ENCODE assay signal across 1 fruit fly cellular context in genomic region chr3R:29830925-29831324, dm6.
A peak's percentile ranks its signal among the peaks of the same experiment; 100 is the strongest.
TF ChIP-seq lines count a peak whose summit lies in the region.

No protein-coding gene starts in this region.

TF ChIP-seq in whole organism, embryonic, 481 proteins besides CTCF, POLR2A, EP300 and RAD21 (continued from another document):
- TF ChIP-seq so (GFP tag; IDR thresholded peaks at IDR 0.05; lab: Robert Waterston, UW), result peak; percentile 21; the same call in 1 of the 3 replicates
- peak; percentile 51 for TF ChIP-seq gsb-n (tag; optimal IDR thresholded peaks at IDR 0.05; lab: Kevin White, UChicago)
- peak; percentile 15 for TF ChIP-seq Jarid2 (GFP tag; optimal IDR thresholded peaks at IDR 0.05; lab: Kevin White, UChicago)
- TF ChIP-seq otp (GFP tag; IDR thresholded peaks at IDR 0.05; lab: Robert Waterston, UW), result 0 out of 3 replicates have a peak, but pooled peaks have one; percentile 35
- no peak for TF ChIP-seq CG16815 (GFP tag; optimal IDR thresholded peaks at IDR 0.05; lab: Kevin White, UChicago)
- peak; percentile 66 for TF ChIP-seq CG6254 (GFP tag; optimal IDR thresholded peaks at IDR 0.05; lab: Kevin White, UChicago)
- peak; percentile 54 for TF ChIP-seq HLHmδ (GFP tag; optimal IDR thresholded peaks at IDR 0.05; lab: Kevin White, UChicago)
- TF ChIP-seq p53 (GFP tag; optimal IDR thresholded peaks at IDR 0.05; lab: Kevin White, UChicago), result no peak
- TF ChIP-seq Sry-β (GFP tag; optimal IDR thresholded peaks at IDR 0.05; lab: Kevin White, UChicago), result peak; percentile 54
- peak; percentile 79 for TF ChIP-seq Asciz (GFP tag; optimal IDR thresholded peaks at IDR 0.05; lab: Kevin White, UChicago)
- no peak for TF ChIP-seq insv (GFP tag; optimal IDR thresholded peaks at IDR 0.05; lab: Kevin White, UChicago)
- TF ChIP-seq CG13775 (GFP tag; optimal IDR thresholded peaks at IDR 0.05; lab: Kevin White, UChicago), result no peak
- peak in 1 of 2 experiments; percentile 16 for TF ChIP-seq chif (GFP tag; optimal IDR thresholded peaks at IDR 0.05; lab: Kevin White, UChicago)
- no peak for TF ChIP-seq pros (GFP tag; optimal IDR thresholded peaks at IDR 0.05; lab: Kevin White, UChicago)
- peak; percentile 82 for TF ChIP-seq kni (GFP tag; optimal IDR thresholded peaks at IDR 0.05; lab: Kevin White, UChicago)
- TF ChIP-seq CG18476 (GFP tag; optimal IDR thresholded peaks at IDR 0.05; lab: Kevin White, UChicago), result no peak
- TF ChIP-seq dimm (GFP tag; IDR thresholded peaks at IDR 0.05; lab: Robert Waterston, UW), result no peak
- TF ChIP-seq Lhr (GFP tag; optimal IDR thresholded peaks at IDR 0.05; lab: Kevin White, UChicago), result no peak
- TF ChIP-seq Poxn (GFP tag; IDR thresholded peaks at IDR 0.05; lab: Robert Waterston, UW), result no peak
- TF ChIP-seq Sox102F (GFP tag; optimal IDR thresholded peaks at IDR 0.05; lab: Kevin White, UChicago), result no peak
- peak; percentile 40 for TF ChIP-seq CG15011 (GFP tag; optimal IDR thresholded peaks at IDR 0.05; lab: Kevin White, UChicago)
- TF ChIP-seq CG18262 (tag; optimal IDR thresholded peaks at IDR 0.05; lab: Kevin White, UChicago), result peak; percentile 66
- TF ChIP-seq CG6854 (GFP tag; optimal IDR thresholded peaks at IDR 0.05; lab: Kevin White, UChicago), result peak; percentile 2
- no peak for TF ChIP-seq cato (GFP tag; optimal IDR thresholded peaks at IDR 0.05; lab: Kevin White, UChicago; ENCODE audit: borderline replicate concordance)
- TF ChIP-seq CG18599 (GFP tag; optimal IDR thresholded peaks at IDR 0.05; lab: Kevin White, UChicago), result peak; percentile 70
- TF ChIP-seq tap (tag; optimal IDR thresholded peaks at IDR 0.05; lab: Kevin White, UChicago), result peak; percentile 59
- peak; percentile 40 for TF ChIP-seq CG12104 (GFP tag; optimal IDR thresholded peaks at IDR 0.05; lab: Kevin White, UChicago)
- TF ChIP-seq dmrt11E (tag; optimal IDR thresholded peaks at IDR 0.05; lab: Kevin White, UChicago), result peak; percentile 18
- TF ChIP-seq CG8388 (GFP tag; optimal IDR thresholded peaks at IDR 0.05; lab: Kevin White, UChicago), result no peak
- no peak for TF ChIP-seq Opbp (GFP tag; IDR thresholded peaks at IDR 0.05; lab: Robert Waterston, UW; ENCODE audit: partially characterized antibody)
- TF ChIP-seq CG9215 (GFP tag; IDR thresholded peaks at IDR 0.05; lab: Robert Waterston, UW), result no peak
- TF ChIP-seq CG5180 (GFP tag; optimal IDR thresholded peaks at IDR 0.05; lab: Kevin White, UChicago), result peak; percentile 39
- TF ChIP-seq CG17359 (tag; optimal IDR thresholded peaks at IDR 0.05; lab: Kevin White, UChicago), result no peak
- TF ChIP-seq Kr (GFP tag; optimal IDR thresholded peaks at IDR 0.05; lab: Kevin White, UChicago), result peak; percentile 88
- peak; percentile 14 for TF ChIP-seq CG12299 (tag; optimal IDR thresholded peaks at IDR 0.05; lab: Kevin White, UChicago)
- TF ChIP-seq NK7.1 (GFP tag; optimal IDR thresholded peaks at IDR 0.05; lab: Kevin White, UChicago), result no peak
- no peak for TF ChIP-seq hbn (GFP tag; IDR thresholded peaks at IDR 0.05; lab: Robert Waterston, UW; ENCODE audit: partially characterized antibody)
- no peak for TF ChIP-seq Aef1 (GFP tag; IDR thresholded peaks at IDR 0.05; lab: Robert Waterston, UW)
- TF ChIP-seq ATbp (GFP tag; optimal IDR thresholded peaks at IDR 0.05; lab: Kevin White, UChicago), result peak; percentile 62
- peak; percentile 73 for TF ChIP-seq Med (GFP tag; lab: Kevin White, UChicago)
- TF ChIP-seq CG1233 (GFP tag; optimal IDR thresholded peaks at IDR 0.05; lab: Kevin White, UChicago), result peak; percentile 84
- TF ChIP-seq en (GFP tag; optimal IDR thresholded peaks at IDR 0.05; lab: Kevin White, UChicago), result no peak
- TF ChIP-seq fd102C (GFP tag; optimal IDR thresholded peaks at IDR 0.05; lab: Kevin White, UChicago), result peak; percentile 94
- TF ChIP-seq Meics (GFP tag; optimal IDR thresholded peaks at IDR 0.05; lab: Kevin White, UChicago), result peak; percentile 19
- TF ChIP-seq Mad (GFP tag; optimal IDR thresholded peaks at IDR 0.05; lab: Kevin White, UChicago), result no peak
- TF ChIP-seq hkb (optimal IDR thresholded peaks at IDR 0.05; lab: Kevin White, UChicago), result no peak
- TF ChIP-seq hkb (GFP tag; IDR thresholded peaks at IDR 0.05; lab: Robert Waterston, UW), result 0 out of 2 replicates have a peak, but pooled peaks have one; percentile 16
- TF ChIP-seq Stat92E (GFP tag; optimal IDR thresholded peaks at IDR 0.05; lab: Kevin White, UChicago), result peak in 1 of 3 experiments; percentile 29
- TF ChIP-seq zfh1 (GFP tag; IDR thresholded peaks at IDR 0.05; lab: Robert Waterston, UW), result peak; percentile 51; the same call in 2 of the 3 replicates
- peak; percentile 9 for TF ChIP-seq bab2 (GFP tag; optimal IDR thresholded peaks at IDR 0.05; lab: Kevin White, UChicago)
- TF ChIP-seq lab (GFP tag; optimal IDR thresholded peaks at IDR 0.05; lab: Kevin White, UChicago), result peak; percentile 62
- TF ChIP-seq CG18764 (GFP tag; optimal IDR thresholded peaks at IDR 0.05; lab: Kevin White, UChicago), result peak; percentile 3
- peak; percentile 63 for TF ChIP-seq CG8924 (tag; optimal IDR thresholded peaks at IDR 0.05; lab: Kevin White, UChicago)
- peak; percentile 55 for TF ChIP-seq CG15479 (GFP tag; optimal IDR thresholded peaks at IDR 0.05; lab: Kevin White, UChicago)
- TF ChIP-seq D (optimal IDR thresholded peaks at IDR 0.05; lab: Kevin White, UChicago), result no peak
- TF ChIP-seq D (GFP tag; optimal IDR thresholded peaks at IDR 0.05; lab: Kevin White, UChicago), result peak; percentile 64
- TF ChIP-seq CG4424 (GFP tag; optimal IDR thresholded peaks at IDR 0.05; lab: Kevin White, UChicago), result peak; percentile 15
- TF ChIP-seq CG10979 (tag; optimal IDR thresholded peaks at IDR 0.05; lab: Kevin White, UChicago), result peak; percentile 54
- TF ChIP-seq jigr1 (GFP tag; IDR thresholded peaks at IDR 0.05; lab: Robert Waterston, UW), result no peak
- TF ChIP-seq pfk (GFP tag; optimal IDR thresholded peaks at IDR 0.05; lab: Kevin White, UChicago), result peak; percentile 46
- peak; percentile 58 for TF ChIP-seq CG11723 (GFP tag; optimal IDR thresholded peaks at IDR 0.05; lab: Kevin White, UChicago)
- peak; percentile 90 for TF ChIP-seq CG6813 (GFP tag; optimal IDR thresholded peaks at IDR 0.05; lab: Kevin White, UChicago)
- TF ChIP-seq CG14710 (tag; optimal IDR thresholded peaks at IDR 0.05; lab: Kevin White, UChicago), result peak; percentile 82
- TF ChIP-seq org-1 (GFP tag; optimal IDR thresholded peaks at IDR 0.05; lab: Kevin White, UChicago), result no peak
- no peak for TF ChIP-seq CrebB (tag; optimal IDR thresholded peaks at IDR 0.05; lab: Kevin White, UChicago)
- peak; percentile 62 for TF ChIP-seq CG12071 (GFP tag; optimal IDR thresholded peaks at IDR 0.05; lab: Kevin White, UChicago)
- TF ChIP-seq MTF-1 (GFP tag; optimal IDR thresholded peaks at IDR 0.05; lab: Kevin White, UChicago; ENCODE audit: borderline replicate concordance), result peak; percentile 85
- peak; percentile 80 for TF ChIP-seq nerfin-1 (tag; optimal IDR thresholded peaks at IDR 0.05; lab: Kevin White, UChicago)
- TF ChIP-seq trem (tag; optimal IDR thresholded peaks at IDR 0.05; lab: Kevin White, UChicago), result peak; percentile 56
- TF ChIP-seq slbo (GFP tag; IDR thresholded peaks at IDR 0.05; lab: Robert Waterston, UW), result no peak
- peak; percentile 79 for TF ChIP-seq CG7987 (GFP tag; optimal IDR thresholded peaks at IDR 0.05; lab: Kevin White, UChicago)
- peak in 1 of 2 experiments; percentile 37 for TF ChIP-seq Eip74EF (GFP tag; optimal IDR thresholded peaks at IDR 0.05; lab: Kevin White, UChicago)
- TF ChIP-seq HHEX (GFP tag; optimal IDR thresholded peaks at IDR 0.05; lab: Kevin White, UChicago), result peak; percentile 43
- peak; percentile 56 for TF ChIP-seq ac (GFP tag; optimal IDR thresholded peaks at IDR 0.05; lab: Kevin White, UChicago)
- peak; percentile 31 for TF ChIP-seq bigmax (GFP tag; optimal IDR thresholded peaks at IDR 0.05; lab: Kevin White, UChicago)
- no peak for TF ChIP-seq NFAT (GFP tag; IDR thresholded peaks at IDR 0.05; lab: Robert Waterston, UW)
- TF ChIP-seq CG3281 (GFP tag; optimal IDR thresholded peaks at IDR 0.05; lab: Kevin White, UChicago), result peak; percentile 53
- no peak for TF ChIP-seq Hsf (GFP tag; optimal IDR thresholded peaks at IDR 0.05; lab: Kevin White, UChicago)
- no peak for TF ChIP-seq aop (GFP tag; IDR thresholded peaks at IDR 0.05; lab: Robert Waterston, UW)
- peak; percentile 48 for TF ChIP-seq CG10267 (tag; optimal IDR thresholded peaks at IDR 0.05; lab: Kevin White, UChicago)
- peak; percentile 9 for TF ChIP-seq bcd (GFP tag; optimal IDR thresholded peaks at IDR 0.05; lab: Kevin White, UChicago)
- TF ChIP-seq z (GFP tag; IDR thresholded peaks at IDR 0.05; lab: Robert Waterston, UW), result no peak
- no peak for TF ChIP-seq nau (GFP tag; optimal IDR thresholded peaks at IDR 0.05; lab: Kevin White, UChicago)
- TF ChIP-seq CG31365 (tag; optimal IDR thresholded peaks at IDR 0.05; lab: Kevin White, UChicago), result peak; percentile 62
- no peak for TF ChIP-seq CG9876 (GFP tag; optimal IDR thresholded peaks at IDR 0.05; lab: Kevin White, UChicago)
- peak; percentile 29 for TF ChIP-seq CG17186 (GFP tag; optimal IDR thresholded peaks at IDR 0.05; lab: Kevin White, UChicago)
- TF ChIP-seq Side (GFP tag; optimal IDR thresholded peaks at IDR 0.05; lab: Kevin White, UChicago), result peak; percentile 16
- TF ChIP-seq CG17385 (GFP tag; optimal IDR thresholded peaks at IDR 0.05; lab: Kevin White, UChicago), result no peak
- peak; percentile 85 for TF ChIP-seq CG7271 (tag; optimal IDR thresholded peaks at IDR 0.05; lab: Kevin White, UChicago)
- no peak for TF ChIP-seq gfzf (GFP tag; optimal IDR thresholded peaks at IDR 0.05; lab: Kevin White, UChicago)
- TF ChIP-seq H2.0 (GFP tag; IDR thresholded peaks at IDR 0.05; lab: Robert Waterston, UW), result no peak
- peak; percentile 13 for TF ChIP-seq gcm (GFP tag; optimal IDR thresholded peaks at IDR 0.05; lab: Kevin White, UChicago)
- TF ChIP-seq CG11456 (GFP tag; IDR thresholded peaks at IDR 0.05; lab: Robert Waterston, UW), result no peak
- TF ChIP-seq BtbVII (GFP tag; optimal IDR thresholded peaks at IDR 0.05; lab: Kevin White, UChicago), result peak; percentile 45
- TF ChIP-seq CG3407 (GFP tag; optimal IDR thresholded peaks at IDR 0.05; lab: Kevin White, UChicago), result peak; percentile 17
- peak; percentile 21 for TF ChIP-seq kah (GFP tag; optimal IDR thresholded peaks at IDR 0.05; lab: Kevin White, UChicago)
- TF ChIP-seq sens (GFP tag; lab: Kevin White, UChicago), result peak; percentile 84
- no peak for TF ChIP-seq Deaf1 (tag; optimal IDR thresholded peaks at IDR 0.05; lab: Kevin White, UChicago)
- TF ChIP-seq ara (GFP tag; IDR thresholded peaks at IDR 0.05; lab: Robert Waterston, UW), result peak; percentile 42; the same call in 1 of the 2 replicates
- no peak for TF ChIP-seq Trl (optimal IDR thresholded peaks at IDR 0.05; lab: Kevin White, UChicago)
- no peak for TF ChIP-seq Trl (GFP tag; optimal IDR thresholded peaks at IDR 0.05; lab: Kevin White, UChicago)
- TF ChIP-seq crc (GFP tag; optimal IDR thresholded peaks at IDR 0.05; lab: Kevin White, UChicago), result no peak
